Worm (Caenorhabditis elegans) whole organism, dauer: Measurements from ENCODE around the gene nspc-20.
"Not testable (repeated sequence)": the region's sequence is repeated elsewhere in the genome, so short reads cannot be mapped to it uniquely, and the experiment has no call there.

Experiments
- unc-62 ChIP-seq: sonication (generic microtip); optimal IDR thresholded peaks from 2 replicates; lab custom pipeline; 2017; ENCODE audit warnings: missing biosample characterization, missing genetic modification reagents, missing genetic modification characterization

The nspc-20 gene

DNA sequence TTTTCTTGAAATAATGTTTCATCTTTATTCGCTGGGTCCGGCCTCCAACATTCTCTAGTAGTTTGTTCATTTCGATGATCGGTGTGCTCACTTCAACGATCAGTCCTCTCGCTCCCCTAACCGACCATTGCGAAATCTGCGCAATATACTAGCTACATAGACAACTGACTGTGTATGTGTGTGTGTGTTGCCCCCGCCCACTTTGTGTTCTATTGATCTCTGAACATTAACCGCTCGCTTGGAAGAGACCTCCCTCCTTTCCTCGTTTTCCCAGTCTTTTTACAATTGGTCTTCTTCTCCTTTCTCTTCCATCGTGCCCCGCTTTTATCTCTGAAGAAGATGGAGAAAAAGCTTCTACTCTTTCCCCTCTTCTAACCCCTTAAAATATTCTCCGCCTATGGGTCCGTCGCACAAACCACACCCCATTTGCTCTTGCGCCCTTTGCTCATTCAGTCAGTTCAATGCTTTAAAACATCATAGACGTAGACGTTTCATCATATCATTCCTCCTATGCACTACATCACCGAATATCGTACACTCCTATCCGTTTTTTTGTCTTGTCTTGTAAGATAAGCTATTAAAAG, 27.4 kb upstream of the nspc-20 start:
- no peak for TF ChIP-seq unc-62

DNA sequence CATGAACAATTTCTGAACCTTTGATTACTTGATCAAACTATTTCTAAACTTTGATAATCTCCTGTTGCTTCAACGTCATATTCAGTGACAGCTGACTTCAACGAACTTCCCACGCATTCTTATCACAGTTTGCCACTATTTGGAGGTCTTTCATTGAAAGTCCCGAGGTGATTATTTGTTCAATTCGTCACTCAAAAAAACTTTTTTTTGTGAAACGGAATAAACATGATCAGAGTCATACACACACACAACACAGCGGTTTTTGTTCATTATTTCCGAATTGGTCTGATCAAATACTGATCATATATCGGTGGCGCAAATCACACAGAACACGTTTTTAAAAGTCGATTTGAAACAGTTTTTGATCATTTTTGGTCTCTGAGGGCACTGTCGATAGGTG, 26.4 kb upstream of the nspc-20 start:
- TF ChIP-seq unc-62: no peak

DNA sequence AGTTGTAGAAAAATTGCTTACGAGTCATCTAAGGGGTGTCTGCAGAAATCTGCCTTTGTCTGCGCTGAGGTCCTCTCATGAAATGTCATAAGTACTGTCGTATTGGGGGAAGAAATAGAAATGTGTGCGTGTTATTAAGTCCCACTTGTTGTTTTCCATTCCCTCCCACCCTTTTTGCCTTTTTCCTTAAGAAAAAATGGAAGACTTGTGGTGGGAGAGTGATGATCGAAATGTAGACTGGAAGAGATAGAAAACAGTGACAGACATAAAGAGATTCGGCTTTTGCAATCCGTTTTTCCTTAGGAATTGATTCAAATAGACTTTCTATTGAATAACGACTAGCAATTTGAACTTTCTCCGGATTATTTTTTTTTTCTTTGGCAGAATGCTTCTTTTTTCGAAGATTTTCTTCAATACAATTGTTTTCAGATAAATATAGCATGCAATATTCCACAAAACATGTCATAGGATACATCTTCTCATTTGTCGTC, 19.7 kb upstream of the nspc-20 start, which contains the start of gene ram-5:
Gene ram-5, plus strand, starts transcription at position 441 of the 491 bp plus-strand sequence.
- TF ChIP-seq unc-62: no peak

DNA sequence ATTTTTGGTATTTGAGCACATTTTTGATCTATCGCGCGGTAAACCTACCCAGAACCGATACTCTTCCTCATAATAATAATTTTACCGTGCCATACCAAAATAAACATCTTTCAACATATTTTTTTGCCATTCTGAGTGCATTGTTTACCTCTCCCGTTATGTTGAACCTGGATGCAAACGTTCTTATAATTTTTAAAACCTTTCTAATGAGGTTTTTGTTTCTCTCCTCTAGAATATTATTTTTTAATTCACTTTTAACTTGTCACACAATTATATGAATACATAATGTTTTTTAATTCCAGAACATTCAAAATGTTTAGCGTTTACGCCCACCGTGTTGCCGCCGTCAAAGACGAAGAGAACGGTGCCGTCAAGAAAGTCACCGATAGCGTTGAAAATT, 15.5 kb upstream of the nspc-20 start, which contains the start of gene enri-2:
Gene enri-2, plus strand, starts transcription at position 301 of the 400 bp plus-strand sequence.
- TF ChIP-seq unc-62: no peak

DNA sequence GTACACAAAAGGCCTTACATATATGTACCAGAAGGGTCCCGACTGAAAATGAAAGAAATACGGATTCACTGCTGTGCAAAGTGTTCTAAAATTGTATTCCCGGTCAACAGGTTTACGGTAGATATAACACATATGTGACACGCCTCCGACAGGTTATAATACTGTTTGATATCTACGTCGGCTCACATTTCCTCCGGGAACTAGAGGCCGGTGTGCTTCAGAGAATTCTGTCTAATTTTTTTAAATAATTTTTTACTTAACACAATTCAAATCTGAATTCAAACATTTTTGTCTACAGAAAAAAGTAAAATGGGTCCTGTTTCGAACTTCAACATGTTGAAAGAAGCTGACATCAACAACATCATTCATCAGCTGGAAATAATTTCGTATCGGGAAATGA, 13.2 kb upstream of the nspc-20 start, which contains the start of gene T24C2.3:
Gene T24C2.3, plus strand, starts transcription at position 301 of the 400 bp plus-strand sequence.
- no peak for TF ChIP-seq unc-62

DNA sequence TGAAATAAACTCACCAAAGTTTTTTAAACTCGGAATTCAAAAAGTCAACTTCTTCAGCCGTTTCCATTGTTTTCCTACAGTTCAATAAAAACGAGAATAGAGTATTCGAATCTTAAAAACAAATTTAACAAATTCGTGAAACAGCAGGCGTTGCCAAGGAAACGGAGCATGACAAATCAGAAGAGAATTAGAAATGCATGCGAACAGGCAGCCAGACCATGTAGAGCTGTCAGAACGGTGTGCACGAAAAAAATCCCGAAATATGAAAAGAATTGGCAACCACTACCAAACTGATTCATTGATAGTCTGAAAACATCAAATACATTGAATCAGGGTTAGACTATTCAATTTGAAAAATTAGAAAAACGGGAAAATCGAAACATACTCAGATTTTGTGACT, 12.0 kb upstream of the nspc-20 start, which contains the start of gene fbxa-81:
Gene fbxa-81, minus strand, starts transcription at position 101 of the 400 bp plus-strand sequence.
- TF ChIP-seq unc-62: no peak

DNA sequence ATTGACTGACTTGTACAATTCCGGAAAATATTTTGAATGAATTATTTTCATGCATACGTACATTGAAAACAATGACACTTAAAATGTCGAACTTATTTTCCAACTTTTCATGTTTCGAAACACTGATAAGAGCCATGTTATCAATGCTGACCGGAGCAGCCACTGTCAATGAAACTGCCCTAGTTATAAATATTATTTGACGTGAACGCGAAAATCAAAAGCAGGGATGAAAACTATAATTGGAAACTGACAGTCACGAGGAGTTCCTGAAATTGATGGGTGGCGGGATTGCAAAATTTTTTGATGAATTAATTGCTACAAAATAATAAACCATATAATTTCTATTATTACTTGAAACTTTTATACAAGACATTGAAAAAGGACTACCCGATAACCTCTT, 9.5 kb upstream of the nspc-20 start:
- TF ChIP-seq unc-62: no peak

DNA sequence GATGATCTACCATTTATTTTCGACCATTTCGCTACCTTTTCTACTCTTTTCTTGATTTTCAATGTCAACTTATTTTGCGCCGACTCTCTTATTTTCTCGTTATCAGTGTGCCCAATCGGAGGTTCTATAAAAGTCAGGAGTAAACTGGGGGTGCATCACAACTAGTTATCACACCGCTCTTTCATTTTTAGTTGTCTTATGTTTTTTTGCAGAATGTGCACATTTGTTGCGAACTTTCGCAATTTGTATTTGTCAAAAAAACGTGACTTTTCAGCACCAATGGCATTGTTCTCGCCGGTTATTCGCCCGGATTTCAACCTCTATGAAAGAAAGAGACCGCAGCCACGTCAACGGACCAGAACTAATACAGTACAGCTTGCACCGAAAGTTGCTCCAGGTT, 7.6 kb upstream of the nspc-20 start:
- TF ChIP-seq unc-62: no peak

DNA sequence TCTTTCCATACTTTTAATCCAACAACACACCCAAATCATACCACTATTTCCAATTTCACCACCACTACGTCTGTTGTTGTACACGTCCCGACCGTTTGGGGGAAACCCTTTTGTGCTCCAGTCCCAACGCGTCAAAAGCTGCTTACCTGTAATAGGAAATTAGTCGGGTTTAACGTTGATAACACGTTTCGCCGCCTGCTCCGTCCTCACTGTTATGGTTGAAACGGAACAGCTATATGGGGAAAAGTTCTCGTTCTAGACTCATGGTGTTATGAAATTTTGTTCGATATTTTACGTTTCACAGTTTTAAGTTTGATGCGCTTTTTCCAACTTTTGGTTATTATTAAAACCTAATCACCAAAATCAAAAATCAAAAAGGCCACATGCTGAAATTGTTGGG, 5.9 kb upstream of the nspc-20 start:
- TF ChIP-seq unc-62: no peak

DNA sequence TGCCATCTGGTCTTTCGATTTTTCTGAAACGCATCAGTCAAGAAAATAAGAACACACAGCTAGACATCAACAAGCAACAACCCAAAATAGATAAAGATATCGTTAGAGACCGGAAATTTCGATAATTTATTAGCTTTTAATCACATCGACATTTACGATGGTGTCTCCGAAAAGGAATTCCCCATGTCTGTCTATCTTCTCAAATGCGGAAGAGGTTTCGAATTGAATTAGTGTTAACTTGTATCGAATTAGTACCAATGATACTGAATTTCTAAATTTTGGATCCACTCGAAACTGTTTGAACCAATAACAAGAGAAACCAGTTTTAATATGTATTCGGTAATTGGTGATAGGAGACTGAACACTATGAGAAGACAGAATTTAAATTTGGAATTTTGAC, 4.6 kb upstream of the nspc-20 start:
- TF ChIP-seq unc-62: no peak

DNA sequence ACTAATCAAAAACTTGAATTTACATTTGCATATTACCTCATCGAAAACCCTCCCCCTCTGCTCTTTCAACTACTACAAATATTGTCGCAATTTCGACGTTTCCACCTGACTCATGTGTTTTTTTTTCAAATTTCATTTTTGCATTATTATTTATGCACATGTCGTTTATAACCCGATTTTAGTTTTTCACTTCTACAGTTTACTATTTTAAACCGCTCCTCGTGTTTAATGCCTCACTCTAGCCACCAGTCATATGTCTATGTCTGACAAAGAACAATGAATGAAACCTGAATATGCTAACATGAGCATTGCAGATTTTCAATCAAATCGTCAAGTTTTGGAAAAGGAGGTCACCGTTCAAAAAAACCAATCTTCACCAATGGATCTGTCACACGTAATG, 4.1 kb upstream of the nspc-20 start, which contains the start of gene T24C2.5:
Gene T24C2.5, plus strand, starts transcription at position 301 of the 400 bp plus-strand sequence.
- TF ChIP-seq unc-62: no peak

DNA sequence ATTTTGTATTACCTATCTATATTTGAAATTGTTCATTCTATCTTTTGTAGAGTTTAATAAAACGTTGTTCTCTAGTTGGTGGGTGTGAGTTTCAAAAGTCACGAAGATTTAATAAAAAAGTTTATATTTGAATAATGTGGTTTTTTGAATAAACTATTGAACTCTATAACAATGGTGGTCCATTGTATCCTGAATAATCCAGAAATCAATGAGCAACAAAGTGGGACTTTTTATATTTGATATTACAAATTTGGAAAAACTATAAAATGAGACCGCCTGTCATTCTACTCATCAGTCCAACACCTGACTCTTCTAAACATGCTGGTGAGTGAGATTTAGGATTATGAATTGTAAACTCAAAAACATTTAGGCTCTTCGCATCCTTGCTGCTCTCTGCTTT, 1.6 kb downstream of the nspc-20 start, which contains the start of gene nspc-19:
Gene nspc-19, plus strand, starts transcription at position 301 of the 400 bp plus-strand sequence.
- not testable (repeated sequence) for TF ChIP-seq unc-62

DNA sequence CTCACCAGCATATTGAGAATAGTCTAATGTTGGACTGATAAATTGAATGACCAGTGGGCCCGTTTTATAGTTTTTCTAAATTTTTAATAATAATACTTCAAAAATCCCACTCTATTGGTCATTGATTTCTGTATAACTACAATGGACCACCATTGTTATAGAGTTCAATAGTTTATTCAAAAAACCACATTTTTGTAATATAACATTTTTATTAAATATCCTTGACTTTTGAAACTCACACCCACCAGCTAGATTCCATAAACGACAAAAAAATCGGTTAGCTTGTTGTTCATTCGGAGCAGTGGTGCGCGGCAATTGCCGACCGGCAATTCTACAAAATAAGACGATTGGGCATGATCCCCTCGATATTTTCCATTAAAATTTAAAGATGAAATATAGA, 2.4 kb downstream of the nspc-20 start, which contains the start of gene nspc-18:
Gene nspc-18, minus strand, starts transcription at position 101 of the 400 bp plus-strand sequence.
- no peak for TF ChIP-seq unc-62

DNA sequence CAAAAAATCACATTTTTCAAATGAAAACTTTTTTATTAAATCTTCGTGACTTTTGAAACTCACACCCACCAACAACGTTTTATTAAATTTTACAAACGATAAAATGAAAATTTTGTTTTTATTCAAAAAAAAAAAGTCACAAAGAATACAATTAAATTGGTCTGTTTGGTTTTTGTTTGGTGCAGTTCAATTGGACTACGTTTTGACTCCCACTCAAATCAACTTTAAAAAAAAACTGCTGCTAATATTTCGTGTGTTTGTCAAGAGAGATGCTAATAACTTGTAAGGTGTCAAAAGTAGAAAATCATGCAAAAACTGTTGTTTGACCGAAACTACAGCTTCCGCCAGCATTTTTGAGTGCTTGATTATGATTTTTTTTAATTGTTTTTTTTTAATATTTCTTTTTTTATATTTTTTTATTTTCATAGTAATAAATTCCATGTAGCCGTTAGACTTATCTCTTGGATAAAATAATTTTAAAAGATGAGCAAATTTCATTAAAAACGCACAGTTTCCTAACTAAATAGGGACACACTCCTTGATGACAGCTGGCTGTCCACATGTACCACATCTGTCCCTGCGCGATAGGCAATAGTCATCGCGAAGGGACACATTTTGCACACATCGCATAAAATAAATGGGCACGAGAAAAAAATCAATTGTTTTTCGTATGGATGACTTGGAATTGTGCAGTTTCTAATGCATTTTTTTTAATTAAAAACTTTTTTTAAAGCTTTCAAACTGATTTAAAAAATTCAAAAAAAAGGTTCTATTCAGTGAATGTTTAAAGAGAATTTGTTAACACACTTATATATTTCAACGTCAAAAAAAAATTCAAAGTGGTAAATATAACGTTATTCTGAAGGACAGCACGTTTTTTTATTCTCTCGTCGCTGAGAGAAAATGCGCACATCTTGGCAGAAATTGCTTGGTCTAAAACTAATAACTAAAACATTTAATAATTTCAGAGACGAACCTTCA, 4.4 kb downstream of the nspc-20 start:
- TF ChIP-seq unc-62: peak; percentile 76

DNA sequence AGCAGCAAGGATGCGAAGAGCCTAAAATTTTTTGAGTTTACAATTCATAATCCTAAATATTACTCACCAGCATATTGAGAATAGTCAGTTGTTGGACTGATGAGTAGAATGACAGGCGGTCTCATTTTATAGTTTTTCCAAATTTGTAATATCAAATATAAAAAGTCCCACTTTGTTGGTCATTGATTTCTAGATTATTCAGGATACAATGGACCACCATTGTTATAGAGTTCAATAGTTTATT, 5.0 kb downstream of the nspc-20 start, which contains the start of gene nspc-17:
Gene nspc-17, minus strand, starts transcription at position 101 of the 244 bp plus-strand sequence.
- not testable (repeated sequence) for TF ChIP-seq unc-62

DNA sequence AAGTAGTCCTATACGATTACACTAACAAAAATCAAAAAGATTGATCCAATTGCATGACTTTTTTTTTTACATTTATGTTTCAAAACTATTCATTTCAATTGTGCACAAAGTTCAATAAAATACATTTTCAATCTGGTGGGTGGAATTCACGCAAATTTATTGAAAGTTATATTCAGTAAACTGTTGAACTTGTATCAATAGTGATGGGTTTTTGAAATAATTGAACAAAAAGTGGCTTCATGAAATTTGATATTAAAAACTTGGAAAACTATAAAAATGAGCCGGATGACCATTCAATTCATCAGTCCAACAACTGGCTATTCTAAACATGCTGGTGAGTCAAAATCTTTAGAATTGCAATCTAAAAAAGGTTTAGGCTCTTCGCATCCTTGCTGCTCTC, 6.7 kb downstream of the nspc-20 start, which contains the start of gene nspc-16:
Gene nspc-16, plus strand, starts transcription at position 301 of the 400 bp plus-strand sequence.
- no peak for TF ChIP-seq unc-62

DNA sequence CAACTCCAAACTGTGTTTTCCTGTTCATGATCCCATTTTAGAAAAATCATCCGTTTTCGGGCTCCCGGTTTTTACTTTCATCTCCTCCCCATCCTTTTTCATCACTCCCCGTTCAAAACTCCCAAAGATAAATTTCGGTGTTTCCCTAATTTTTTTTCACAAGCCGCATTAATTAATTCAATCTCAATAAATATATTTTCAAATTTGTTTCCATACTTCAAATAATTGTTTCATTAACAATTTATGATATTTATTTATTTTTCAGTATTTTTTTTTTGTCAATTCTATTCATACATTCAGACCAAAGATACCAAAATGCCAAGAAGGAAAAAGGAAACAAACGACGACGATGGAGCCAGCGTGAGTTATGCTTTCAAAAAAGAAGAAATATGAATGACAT, 9.5 kb downstream of the nspc-20 start, which contains the start of gene D1025.1:
Gene D1025.1, plus strand, starts transcription at position 301 of the 400 bp plus-strand sequence.
- no peak for TF ChIP-seq unc-62
